Worm (Caenorhabditis elegans) whole organism, L2 larva: ENCODE data around the gene Y32H12A.7.

Experiments
- blmp-1 ChIP-seq: sonication (generic microtip); optimal IDR thresholded peaks from 2 replicates; lab custom pipeline; 2017; ENCODE audit warnings: missing genetic modification characterization, mild to moderate bottlenecking, missing compliant biosample characterization, antibody characterized with exemption, moderate library complexity; ENCODE audit not compliant: insufficient read depth
- egl-27 ChIP-seq: sonication (generic microtip); optimal IDR thresholded peaks from 3 replicates; lab custom pipeline; 2017; ENCODE audit warnings: missing biosample characterization, missing genetic modification reagents, missing genetic modification characterization
- fos-1 ChIP-seq: fragments of 150-350 bp; optimal IDR thresholded peaks from 2 replicates; lab custom pipeline; 2014; ENCODE audit warnings: missing biosample characterization, missing genetic modification characterization
- lsy-2 ChIP-seq, 2 experiments: fragments of 150-350 bp in 1 of 2; sonication (generic microtip) in 1 of 2; optimal IDR thresholded peaks; 2 replicates each; lab custom pipeline; 2014 to 2017; ENCODE audit warnings: missing biosample characterization in 2 of 2, missing genetic modification characterization in 2 of 2
- nhr-237 ChIP-seq: fragments of 150-350 bp; optimal IDR thresholded peaks from 2 replicates; lab custom pipeline; 2014; ENCODE audit warnings: missing biosample characterization, missing genetic modification characterization
- nhr-25 ChIP-seq: fragments of 150-350 bp; sonication (generic microtip); optimal IDR thresholded peaks from 3 replicates; lab custom pipeline; 2014; ENCODE audit warnings: missing biosample characterization, missing genetic modification characterization
- nhr-77 ChIP-seq: fragments of 150-350 bp; optimal IDR thresholded peaks from 2 replicates; lab custom pipeline; 2014; ENCODE audit warnings: missing biosample characterization, missing genetic modification characterization
- snpc-4 ChIP-seq: fragments of 150-350 bp; optimal IDR thresholded peaks from 2 replicates; lab custom pipeline; 2014; ENCODE audit warnings: missing biosample characterization, missing genetic modification characterization
- unc-62 ChIP-seq: fragments of 150-350 bp; optimal IDR thresholded peaks from 2 replicates; lab custom pipeline; 2014; ENCODE audit warnings: missing biosample characterization, missing genetic modification reagents, missing genetic modification characterization

- no peak for TF ChIP-seq nhr-25 (tag; lab: Kevin White, UChicago)
- TF ChIP-seq lsy-2 (tag; optimal IDR thresholded peaks at IDR 0.05; lab: Kevin White, UChicago) = no peak
- no peak for TF ChIP-seq unc-62
- TF ChIP-seq nhr-77 = no peak
- TF ChIP-seq blmp-1 (tag; lab: Kevin White, UChicago) = no peak
- no peak for TF ChIP-seq snpc-4 (tag; lab: Kevin White, UChicago)
- TF ChIP-seq fos-1 (tag; lab: Kevin White, UChicago) = peak; percentile 3
- TF ChIP-seq egl-27 (tag; lab: Kevin White, UChicago) = no peak
- no peak for TF ChIP-seq nhr-237 (tag; lab: Kevin White, UChicago)
Measured at ce11 chrIII:5338787-5339186, 46.4 kb downstream of the Y32H12A.7 start.
